Worm (Caenorhabditis elegans) whole organism, L1 larva: ENCODE data around the gene act-1.

Source experiments
- aly-2 ChIP-seq: fragments of 150-350 bp; optimal IDR thresholded peaks from 2 replicates; lab custom pipeline; 2014; ENCODE audit warnings: missing biosample characterization, missing genetic modification characterization
- ama-1 ChIP-seq: fragments of 150-350 bp; optimal IDR thresholded peaks from 2 replicates; lab custom pipeline; 2014
- fkh-10 ChIP-seq: sonication (generic microtip); optimal IDR thresholded peaks from 2 replicates; lab custom pipeline; 2017; ENCODE audit warnings: missing biosample characterization, missing genetic modification reagents, missing genetic modification characterization
- grh-1 ChIP-seq: fragments of 200-800 bp; sonication (Bioruptor generic); IDR thresholded peaks from 2 replicates; pipeline ENCODE4 v1.3.6; 2022; ENCODE audit warnings: missing genetic modification reagents, missing genetic modification characterization, missing compliant biosample characterization
- jun-1 ChIP-seq: fragments of 150-350 bp; optimal IDR thresholded peaks from 2 replicates; lab custom pipeline; 2014; ENCODE audit warnings: missing biosample characterization, missing genetic modification reagents, missing genetic modification characterization
- lin-15B ChIP-seq: fragments of 150-350 bp; sonication (generic microtip); optimal IDR thresholded peaks from 3 replicates; lab custom pipeline; 2014; ENCODE audit warnings: missing biosample characterization, missing genetic modification characterization
- lin-39 ChIP-seq: fragments of 150-350 bp; optimal IDR thresholded peaks from 2 replicates; lab custom pipeline; 2014; ENCODE audit warnings: missing biosample characterization, missing genetic modification reagents, missing genetic modification characterization
- nhr-237 ChIP-seq: fragments of 150-350 bp; optimal IDR thresholded peaks from 2 replicates; lab custom pipeline; 2014; ENCODE audit warnings: missing biosample characterization, missing genetic modification characterization
- unc-130 ChIP-seq: fragments of 150-350 bp; optimal IDR thresholded peaks from 2 replicates; lab custom pipeline; 2017; ENCODE audit warnings: missing biosample characterization, missing genetic modification characterization, inconsistent platforms
- unc-62 ChIP-seq: fragments of 150-350 bp; optimal IDR thresholded peaks from 2 replicates; lab custom pipeline; 2014; ENCODE audit warnings: missing biosample characterization, missing genetic modification reagents, missing genetic modification characterization
- zag-1 ChIP-seq: fragments of 150-350 bp; optimal IDR thresholded peaks from 2 replicates; lab custom pipeline; 2014; ENCODE audit warnings: missing biosample characterization, missing genetic modification characterization

DNA sequence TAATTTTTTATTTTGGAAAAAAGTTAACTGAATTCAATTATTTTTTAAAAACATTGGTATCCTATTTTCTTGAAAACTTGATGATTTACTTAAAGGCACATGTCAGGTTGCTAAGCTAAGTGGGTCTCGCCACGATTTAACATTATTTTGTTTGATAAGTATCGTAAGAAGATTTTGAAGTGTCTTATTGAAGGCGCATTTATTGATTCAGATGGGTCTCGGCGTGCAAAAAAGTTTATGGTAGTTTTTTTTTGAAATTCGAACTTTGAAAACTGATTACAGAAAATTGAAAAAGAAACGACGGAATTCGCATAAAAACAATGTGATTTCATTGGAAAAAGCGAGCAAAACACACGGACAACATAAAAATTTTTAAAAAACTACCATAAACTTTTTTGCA lies 2.1 kb downstream of the act-1 start:
- TF ChIP-seq fkh-10 (GFP tag; lab: Kevin White, UChicago): no peak
- TF ChIP-seq unc-62 (GFP tag; lab: Kevin White, UChicago): no peak
- TF ChIP-seq nhr-237 (tag; lab: Kevin White, UChicago): no peak
- TF ChIP-seq ama-1 (lab: Kevin White, UChicago): no peak
- no peak for TF ChIP-seq unc-130
- no peak for TF ChIP-seq jun-1 (tag; lab: Kevin White, UChicago)
- TF ChIP-seq grh-1 (GFP tag; lab: Robert Waterston, UW): no peak
- TF ChIP-seq lin-15B (tag; lab: Kevin White, UChicago): no peak
- TF ChIP-seq lin-39 (tag; lab: Kevin White, UChicago): no peak
- no peak for TF ChIP-seq zag-1 (tag; lab: Kevin White, UChicago)
- TF ChIP-seq aly-2: no peak
